Fruit fly (Drosophila melanogaster) whole organism: ENCODE measurements around the gene CG13309.

Source experiments
- CG8478 ChIP-seq: fragments of >200 bp; optimal IDR thresholded peaks from 2 replicates; lab custom pipeline; 2018; ENCODE audit warnings: inconsistent platforms
- EcR ChIP-seq, 2 experiments: fragments of >200 bp; optimal IDR thresholded peaks; 2 replicates each; lab custom pipeline; 2017; ENCODE audit warnings: missing biosample characterization in 2 of 2, missing genetic modification characterization in 2 of 2, missing genetic modification reagents in 2 of 2
- psq ChIP-seq: fragments of >200 bp; optimal IDR thresholded peaks from 2 replicates; lab custom pipeline; 2017
- usp ChIP-seq: fragments of >200 bp; optimal IDR thresholded peaks from 2 replicates; lab custom pipeline; 2017; ENCODE audit warnings: missing biosample characterization, missing genetic modification characterization, mixed read lengths

dm6 chr3L:8850784-8851704 lies 40.8 kb downstream of the CG13309 start:
- TF ChIP-seq usp, result no peak
- no peak for TF ChIP-seq psq
- TF ChIP-seq CG8478 (lab: Kevin White, UChicago), result no peak
- TF ChIP-seq EcR (GFP tag; optimal IDR thresholded peaks at IDR 0.05; lab: Kevin White, UChicago), result no peak
